Worm (Caenorhabditis elegans): ENCODE results near the gene F38H4.3.

F38H4.3 gene

DNA sequence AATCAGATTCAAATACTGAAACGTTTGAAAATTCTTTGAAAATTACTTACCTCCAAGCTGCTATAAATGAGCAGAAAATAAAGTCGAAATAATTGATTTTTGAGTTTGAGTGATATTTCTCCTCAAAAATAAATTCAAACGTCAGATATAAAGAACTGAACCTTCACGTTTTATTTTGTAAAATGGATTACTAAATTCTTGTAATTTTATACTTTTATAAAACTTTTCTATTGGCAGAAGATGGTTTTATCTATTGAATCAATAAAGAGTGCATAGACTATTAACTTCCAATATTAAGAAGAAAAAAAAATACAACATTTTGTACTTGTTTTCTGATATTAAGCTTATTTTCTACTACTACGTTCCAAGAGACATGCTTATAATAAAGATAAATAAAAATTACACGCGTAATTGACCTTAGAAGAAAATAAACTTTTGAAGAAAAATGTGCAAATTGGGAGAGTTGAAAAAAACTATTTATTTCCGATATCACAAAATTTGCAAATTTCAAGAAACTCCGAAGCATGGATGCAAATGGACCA lies 5.6 kb downstream of the F38H4.3 start, which contains the start of the genes F38H4.6 and F38H4.4:
Gene F38H4.6 (minus strand): TSS at position 101 of the 542 bp plus-strand sequence.
Gene F38H4.4 (plus strand): TSS at position 492 of the 542 bp plus-strand sequence.
- TF ChIP-seq ztf-3 (GFP tag; optimal IDR thresholded peaks at IDR 0.05) (no peak), egrh-3 (GFP tag; IDR thresholded peaks at IDR 0.05) (no peak), Y53F4B.3 (GFP tag; IDR thresholded peaks at IDR 0.05) (no peak), ztf-22 (GFP tag; optimal IDR thresholded peaks at IDR 0.05) (no peak), F52B5.7 (tag; optimal IDR thresholded peaks at IDR 0.05) (no peak), Y56A3A.18 (GFP tag; IDR thresholded peaks at IDR 0.05) (no peak), snpc-3.4 (tag; optimal IDR thresholded peaks at IDR 0.05) (no peak), mel-28 (tag; optimal IDR thresholded peaks at IDR 0.05; ENCODE audit: borderline replicate concordance) (no peak), lin-35 (GFP tag; optimal IDR thresholded peaks at IDR 0.05) (no peak), K12H6.12 (tag; optimal IDR thresholded peaks at IDR 0.05) (no peak), bed-2 (GFP tag; IDR thresholded peaks at IDR 0.05) (no peak), ceh-40 (GFP tag; IDR thresholded peaks at IDR 0.05) (no peak), somi-1 (GFP tag; optimal IDR thresholded peaks at IDR 0.05) (no peak), F57A8.1 (GFP tag; optimal IDR thresholded peaks at IDR 0.05) (no peak), ekl-4 (GFP tag; IDR thresholded peaks at IDR 0.05) (no peak), F57C9.4 (tag; optimal IDR thresholded peaks at IDR 0.05) (no peak), pha-4 (tag; optimal IDR thresholded peaks at IDR 0.05) (no peak), nhr-179 (tag; optimal IDR thresholded peaks at IDR 0.05) (no peak), F23B12.7 (tag; optimal IDR thresholded peaks at IDR 0.05; ENCODE audit: insufficient read depth) (no peak)

DNA sequence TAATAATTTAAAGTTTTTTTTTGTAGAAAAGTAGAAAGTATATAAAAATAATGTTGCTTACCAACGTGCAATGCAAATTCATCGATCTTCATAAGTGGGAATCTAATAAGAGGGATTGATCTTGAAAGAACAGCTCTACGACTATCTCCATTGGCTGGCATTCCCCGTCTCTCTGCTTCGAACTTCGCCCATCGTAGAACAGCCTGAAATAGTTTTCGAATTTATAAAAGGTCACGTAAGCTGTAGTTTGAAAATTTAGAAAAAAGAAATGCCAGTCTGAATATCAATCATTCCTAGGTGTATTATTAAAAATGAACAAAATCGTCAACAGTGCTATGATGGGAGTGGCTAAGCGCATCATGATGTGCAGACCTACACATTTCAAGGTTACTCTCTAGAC lies 9.7 kb downstream of the F38H4.3 start, which contains the start of gene F38H4.5:
Gene F38H4.5 (plus strand): TSS at position 301 of the 400 bp plus-strand sequence.
- TF ChIP-seq unc-62 (GFP tag; optimal IDR thresholded peaks at IDR 0.05) (no peak), ZK185.1 (tag; optimal IDR thresholded peaks at IDR 0.05; ENCODE audit: poor library complexity, severe bottlenecking) (no peak)

DNA sequence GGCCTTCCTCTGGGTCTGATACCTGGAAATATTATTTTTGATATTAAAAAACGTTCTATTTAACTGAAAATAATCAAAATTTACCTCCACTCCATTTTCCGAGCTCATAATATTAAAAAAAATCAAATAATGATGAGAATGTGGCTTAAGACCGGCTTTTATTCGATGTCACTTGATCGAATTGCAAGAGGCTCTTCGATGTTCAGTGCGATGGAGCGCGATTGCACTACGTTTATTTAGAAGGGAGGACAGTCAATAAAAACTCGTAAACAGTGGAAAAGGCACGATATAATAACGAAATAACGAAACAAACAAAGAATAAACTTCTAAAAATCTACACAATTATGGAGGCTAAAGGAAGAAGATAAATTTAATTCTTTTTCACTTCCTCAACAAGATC lies 12.6 kb downstream of the F38H4.3 start, which contains the start of gene tag-30:
Gene tag-30 (minus strand): TSS at position 383 of the 400 bp plus-strand sequence.
- TF ChIP-seq K11D2.4 (GFP tag; IDR thresholded peaks at IDR 0.05) = no peak
- peak; percentile 16 for TF ChIP-seq hrde-1 (tag; optimal IDR thresholded peaks at IDR 0.05; ENCODE audit: borderline replicate concordance)
- TF ChIP-seq madf-6 (GFP tag; IDR thresholded peaks at IDR 0.05) = no peak
- TF ChIP-seq nhr-179 (tag; optimal IDR thresholded peaks at IDR 0.05) = no peak
- TF ChIP-seq let-526 (GFP tag; IDR thresholded peaks at IDR 0.05) = no peak
- no peak for TF ChIP-seq F22D6.2 (tag; optimal IDR thresholded peaks at IDR 0.05)
- peak; percentile 30; the same call in 1 of the 2 replicates for TF ChIP-seq B0336.3 (GFP tag; IDR thresholded peaks at IDR 0.05)
- no peak for TF ChIP-seq nfya-1 (tag; optimal IDR thresholded peaks at IDR 0.05; ENCODE audit: borderline replicate concordance, insufficient read depth)
- TF ChIP-seq Y79H2A.3 (GFP tag; conservative IDR thresholded peaks at IDR 0.05) = no peak
- peak; percentile 58 for TF ChIP-seq attf-5 (GFP tag; optimal IDR thresholded peaks at IDR 0.05)
- no peak for TF ChIP-seq somi-1 (GFP tag; optimal IDR thresholded peaks at IDR 0.05)
- peak; percentile 16 for TF ChIP-seq tbp1 (GFP tag; optimal IDR thresholded peaks at IDR 0.05)
- no peak for TF ChIP-seq nhr-90 (tag; optimal IDR thresholded peaks at IDR 0.05)
- no peak for TF ChIP-seq F52B5.7 (tag; optimal IDR thresholded peaks at IDR 0.05)
- no peak for TF ChIP-seq F57A8.1 (GFP tag; optimal IDR thresholded peaks at IDR 0.05)
- TF ChIP-seq bed-2 (GFP tag; IDR thresholded peaks at IDR 0.05) = no peak
- TF ChIP-seq madf-3 (GFP tag; IDR thresholded peaks at IDR 0.05) = no peak
- TF ChIP-seq bed-1 (GFP tag; IDR thresholded peaks at IDR 0.05) = no peak
- peak; percentile 37 for TF ChIP-seq nhr-80 (tag; optimal IDR thresholded peaks at IDR 0.05)
- no peak for TF ChIP-seq madf-8 (GFP tag; conservative IDR thresholded peaks at IDR 0.05)
- no peak for TF ChIP-seq unc-130 (GFP tag; optimal IDR thresholded peaks at IDR 0.05)
- TF ChIP-seq hlh-26 (GFP tag; conservative IDR thresholded peaks at IDR 0.05) = no peak
- TF ChIP-seq akir-1 (GFP tag; optimal IDR thresholded peaks at IDR 0.05) = no peak
- TF ChIP-seq snpc-1.3 (tag; optimal IDR thresholded peaks at IDR 0.05; ENCODE audit: insufficient read depth) = no peak
- no peak for TF ChIP-seq cebp-1 (GFP tag; IDR thresholded peaks at IDR 0.05)
- TF ChIP-seq cebp-1 (tag; optimal IDR thresholded peaks at IDR 0.05) = no peak
- TF ChIP-seq snpc-4 (GFP tag; optimal IDR thresholded peaks at IDR 0.05) = no peak
- TF ChIP-seq snpc-4 (tag; optimal IDR thresholded peaks at IDR 0.05) = peak in 2 of 4 experiments; percentile 8 to 25
- TF ChIP-seq unc-62 (GFP tag; optimal IDR thresholded peaks at IDR 0.05) = no peak

Data from whole organism, young adult.